Fruit fly (Drosophila melanogaster): ENCODE data around the gene Ccm3.
A peak's percentile ranks its signal among the peaks of the same experiment; 100 is the strongest.

The Ccm3 gene

DNA sequence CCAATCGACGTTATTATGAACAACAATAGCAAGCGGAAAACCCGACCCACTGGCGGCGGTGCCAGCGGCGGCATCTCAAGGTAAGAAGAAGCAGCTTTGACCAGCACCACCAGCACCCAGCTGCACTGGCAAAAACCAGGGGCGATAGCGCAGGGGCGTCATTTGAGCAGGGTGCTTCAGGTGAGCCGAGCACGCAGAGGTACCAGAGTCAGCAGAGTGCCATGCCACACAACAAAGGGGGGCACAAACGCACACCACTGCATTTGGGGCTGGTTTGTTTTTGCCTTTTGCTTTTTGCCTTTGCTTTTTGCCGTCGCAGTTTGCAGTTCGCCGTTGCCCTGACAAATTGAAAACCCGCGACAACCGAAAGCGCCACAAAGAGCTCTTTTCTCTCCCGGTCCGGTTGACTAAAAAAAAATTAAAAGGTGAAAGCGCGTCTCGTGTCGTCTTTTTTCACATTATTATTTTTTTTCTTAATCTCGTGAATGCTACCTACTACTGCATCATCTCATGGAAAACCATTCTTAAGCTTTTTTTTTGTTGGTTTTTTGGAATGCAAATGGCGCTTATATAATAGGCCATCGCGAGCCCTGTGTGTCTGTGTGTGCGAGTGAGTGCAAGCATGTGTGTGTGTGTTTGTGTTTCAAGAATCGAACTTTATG lies 37.5 kb downstream of the Ccm3 start (continued):
- TF ChIP-seq slbo (GFP tag; IDR thresholded peaks at IDR 0.05) (peak; percentile 37; the same call in 1 of the 2 replicates), cato (GFP tag; optimal IDR thresholded peaks at IDR 0.05; ENCODE audit: borderline replicate concordance) (no peak), ken (GFP tag; IDR thresholded peaks at IDR 0.05) (0 out of 3 replicates have a peak, but pooled peaks have one; percentile 19), dysf (GFP tag; IDR thresholded peaks at IDR 0.05) (0 out of 3 replicates have a peak, but pooled peaks have one; percentile 24), Sox102F (GFP tag; optimal IDR thresholded peaks at IDR 0.05) (peak; percentile 3), CG1602 (GFP tag; optimal IDR thresholded peaks at IDR 0.05) (no peak), CG16779 (GFP tag; IDR thresholded peaks at IDR 0.05) (0 out of 2 replicates have a peak, but pooled peaks have one; percentile 29), CHES-1-like (GFP tag; optimal IDR thresholded peaks at IDR 0.05) (no peak), CG33557 (GFP tag; optimal IDR thresholded peaks at IDR 0.05) (no peak), oc (tag; optimal IDR thresholded peaks at IDR 0.05) (no peak), zf30C (GFP tag; optimal IDR thresholded peaks at IDR 0.05) (peak; percentile 57)

DNA sequence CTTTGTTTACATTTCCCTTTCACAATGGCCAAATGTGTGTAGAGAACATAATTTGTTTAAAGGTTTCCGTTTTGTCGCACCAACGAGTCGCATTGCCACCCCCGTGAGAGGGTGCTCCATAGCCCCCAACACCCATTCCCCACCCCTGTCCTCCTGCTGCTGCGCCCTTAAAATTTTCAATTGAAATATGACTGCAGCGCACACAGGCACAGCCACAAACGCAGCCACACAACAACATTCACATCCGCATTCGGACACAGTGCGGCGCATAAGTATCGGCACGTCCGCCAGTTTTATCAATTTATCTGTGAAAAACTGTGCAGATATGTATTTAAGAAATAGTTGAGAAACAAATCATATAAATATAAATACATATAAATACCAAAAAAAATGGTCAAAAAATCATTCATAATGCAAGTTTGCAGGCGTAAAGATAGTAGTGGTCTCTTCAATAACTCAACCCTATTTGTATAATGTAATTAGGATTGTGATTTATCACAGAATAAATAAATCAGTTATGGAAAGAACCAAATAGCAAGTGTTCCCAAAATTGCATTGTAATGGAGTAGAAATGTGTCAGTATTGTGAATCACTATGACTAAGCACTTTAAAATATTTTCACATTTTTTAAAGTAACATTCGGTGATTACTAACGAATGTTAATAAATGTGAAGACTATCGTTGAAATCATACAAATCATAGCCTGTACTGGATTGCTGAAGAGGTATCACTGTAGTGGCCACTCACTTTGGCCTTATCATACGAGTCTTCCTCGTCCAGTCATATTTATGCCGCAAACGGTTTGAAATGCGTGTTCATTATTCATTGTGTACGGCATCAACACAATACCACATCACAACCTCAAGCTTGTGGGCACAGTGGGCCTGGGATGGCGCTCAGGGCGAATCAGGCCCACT lies 38.3 kb downstream of the Ccm3 start:
- TF ChIP-seq ase (GFP tag; IDR thresholded peaks at IDR 0.05), result 0 out of 3 replicates have a peak, but pooled peaks have one; percentile 8
- TF ChIP-seq pzg (GFP tag; optimal IDR thresholded peaks at IDR 0.05), result no peak
- TF ChIP-seq CG8478 (optimal IDR thresholded peaks at IDR 0.05), result no peak
- TF ChIP-seq E2f2 (GFP tag; IDR thresholded peaks at IDR 0.05), result no peak
- no peak for TF ChIP-seq Ada2b (GFP tag; IDR thresholded peaks at IDR 0.05)
- TF ChIP-seq CG8388 (GFP tag; optimal IDR thresholded peaks at IDR 0.05), result peak; percentile 98
- no peak for TF ChIP-seq NfI (GFP tag; optimal IDR thresholded peaks at IDR 0.05)
- TF ChIP-seq CG17186 (GFP tag; optimal IDR thresholded peaks at IDR 0.05), result no peak
- no peak for TF ChIP-seq ash1 (GFP tag; optimal IDR thresholded peaks at IDR 0.05)
- TF ChIP-seq CG1602 (GFP tag; optimal IDR thresholded peaks at IDR 0.05), result no peak
- TF ChIP-seq pan (optimal IDR thresholded peaks at IDR 0.05), result no peak
- TF ChIP-seq pan (GFP tag; optimal IDR thresholded peaks at IDR 0.05 in 1 of 2, IDR thresholded peaks at IDR 0.05 in 1 of 2), result no peak
- TF ChIP-seq Scr (GFP tag; IDR thresholded peaks at IDR 0.05; ENCODE audit: partially characterized antibody), result no peak
- TF ChIP-seq CG15011 (GFP tag; optimal IDR thresholded peaks at IDR 0.05), result no peak
- TF ChIP-seq slp2 (GFP tag; optimal IDR thresholded peaks at IDR 0.05), result no peak
- no peak for TF ChIP-seq E2f1 (GFP tag; IDR thresholded peaks at IDR 0.05)
- no peak for TF ChIP-seq CG6765 (GFP tag; optimal IDR thresholded peaks at IDR 0.05)
- TF ChIP-seq Ssrp (tag; optimal IDR thresholded peaks at IDR 0.05), result no peak
- TF ChIP-seq odd (GFP tag; optimal IDR thresholded peaks at IDR 0.05), result peak; percentile 21
- no peak for TF ChIP-seq tup (GFP tag; optimal IDR thresholded peaks at IDR 0.05)
- TF ChIP-seq HLH4C (GFP tag; IDR thresholded peaks at IDR 0.05; ENCODE audit: partially characterized antibody), result no peak
- TF ChIP-seq ro (GFP tag; IDR thresholded peaks at IDR 0.05), result no peak
- TF ChIP-seq HLH54F (GFP tag; optimal IDR thresholded peaks at IDR 0.05), result no peak
- peak; percentile 35; the same call in 1 of the 2 replicates for TF ChIP-seq HLH3B (GFP tag; IDR thresholded peaks at IDR 0.05)
- TF ChIP-seq vvl (GFP tag; IDR thresholded peaks at IDR 0.05), result no peak
- TF ChIP-seq schlank (tag; optimal IDR thresholded peaks at IDR 0.05), result no peak
- TF ChIP-seq CG8281 (tag; optimal IDR thresholded peaks at IDR 0.05), result no peak
- no peak for TF ChIP-seq CG17612 (GFP tag; IDR thresholded peaks at IDR 0.05)
- no peak for TF ChIP-seq CG10321 (GFP tag; IDR thresholded peaks at IDR 0.05)
- TF ChIP-seq eyg (GFP tag; optimal IDR thresholded peaks at IDR 0.05), result no peak
- TF ChIP-seq Dip2 (GFP tag; IDR thresholded peaks at IDR 0.05), result no peak
- peak; percentile 38; the same call in 1 of the 3 replicates for TF ChIP-seq Optix (GFP tag; IDR thresholded peaks at IDR 0.05)
- TF ChIP-seq nom (GFP tag; optimal IDR thresholded peaks at IDR 0.05), result no peak
- peak; percentile 6 for TF ChIP-seq CG12659 (GFP tag; optimal IDR thresholded peaks at IDR 0.05)
- no peak for TF ChIP-seq cad (GFP tag; optimal IDR thresholded peaks at IDR 0.05)
- TF ChIP-seq CG15514 (GFP tag; optimal IDR thresholded peaks at IDR 0.05), result no peak
- TF ChIP-seq CTCF (GFP tag; optimal IDR thresholded peaks at IDR 0.05), result no peak
- no peak for TF ChIP-seq gro (GFP tag; optimal IDR thresholded peaks at IDR 0.05)
